Worm (Caenorhabditis elegans): ENCODE measurements around the gene ntl-3.

Gene ntl-3

DNA sequence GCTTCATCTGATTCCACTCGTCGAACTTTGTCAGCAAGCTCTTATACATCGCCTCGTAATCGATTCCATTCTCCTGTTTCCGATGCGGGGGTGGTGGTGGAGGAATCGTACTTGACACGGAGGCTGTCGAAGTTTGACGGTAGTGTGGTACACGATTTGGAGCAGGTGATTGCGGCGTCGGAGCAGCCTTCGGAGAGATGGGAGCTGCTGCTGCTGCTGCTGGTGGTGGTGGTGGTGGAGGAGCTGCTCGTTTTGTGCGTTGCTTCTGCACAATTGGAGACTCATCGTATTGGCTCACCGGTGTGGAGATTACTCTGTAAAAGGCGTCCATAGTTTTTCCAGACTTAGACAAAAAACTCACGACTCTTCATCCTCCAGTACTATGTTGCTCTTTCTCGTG, 28.0 kb upstream of the ntl-3 start:
- TF ChIP-seq ahr-1 (tag; optimal IDR thresholded peaks at IDR 0.05) (no peak), K02D7.2 (tag; optimal IDR thresholded peaks at IDR 0.05) (no peak), C38D4.7 (GFP tag; optimal IDR thresholded peaks at IDR 0.05) (no peak), hlh-15 (tag; optimal IDR thresholded peaks at IDR 0.05) (no peak), sdc-2 (tag; optimal IDR thresholded peaks at IDR 0.05) (no peak), ceh-45 (GFP tag; IDR thresholded peaks at IDR 0.05) (no peak), npax-4 (tag; optimal IDR thresholded peaks at IDR 0.05) (no peak), pha-2 (tag; optimal IDR thresholded peaks at IDR 0.05) (no peak), ceh-34 (tag; optimal IDR thresholded peaks at IDR 0.05) (no peak), unc-86 (tag; optimal IDR thresholded peaks at IDR 0.05) (no peak), pha-4 (tag; optimal IDR thresholded peaks at IDR 0.05) (no peak), ceh-6 (GFP tag; optimal IDR thresholded peaks at IDR 0.05) (no peak), nhr-11 (tag; optimal IDR thresholded peaks at IDR 0.05) (no peak), che-1 (tag; optimal IDR thresholded peaks at IDR 0.05) (no peak), pros-1 (tag; optimal IDR thresholded peaks at IDR 0.05) (no peak), pag-3 (tag; optimal IDR thresholded peaks at IDR 0.05; ENCODE audit: borderline replicate concordance) (no peak), fkh-10 (GFP tag; optimal IDR thresholded peaks at IDR 0.05) (no peak), sox-4 (tag; optimal IDR thresholded peaks at IDR 0.05) (no peak), lin-11 (tag; optimal IDR thresholded peaks at IDR 0.05) (no peak), hlh-8 (tag; optimal IDR thresholded peaks at IDR 0.05) (no peak)

DNA sequence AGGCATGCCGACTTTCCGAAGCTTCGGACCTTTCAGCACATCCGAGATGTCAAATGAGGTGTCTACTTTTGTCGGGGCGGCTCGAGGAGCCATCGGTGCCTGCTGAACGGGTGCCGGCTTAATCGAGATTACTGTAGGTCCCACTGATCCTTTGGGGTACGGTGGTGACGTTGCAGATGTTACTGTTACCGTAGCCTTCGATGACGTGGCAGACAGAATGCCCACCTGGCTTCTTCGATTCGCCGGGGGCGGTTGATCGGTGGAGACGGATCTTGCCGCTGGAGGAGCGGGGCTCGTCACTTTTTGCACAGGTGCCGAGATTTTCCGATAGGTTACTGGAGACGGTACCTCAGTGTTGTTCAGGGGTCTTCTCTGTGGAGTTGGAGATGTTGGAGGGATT, 25.4 kb upstream of the ntl-3 start:
- TF ChIP-seq elt-2 (tag; optimal IDR thresholded peaks at IDR 0.05) (no peak), madf-2 (tag; optimal IDR thresholded peaks at IDR 0.05) (no peak), syd-9 (tag; optimal IDR thresholded peaks at IDR 0.05) (no peak), C08G9.2 (tag; optimal IDR thresholded peaks at IDR 0.05) (peak; percentile 0), eyg-1 (tag; optimal IDR thresholded peaks at IDR 0.05) (no peak), ceh-31 (tag; optimal IDR thresholded peaks at IDR 0.05) (no peak), ceh-34 (tag; optimal IDR thresholded peaks at IDR 0.05) (no peak), gmeb-2 (tag; optimal IDR thresholded peaks at IDR 0.05) (no peak)

DNA sequence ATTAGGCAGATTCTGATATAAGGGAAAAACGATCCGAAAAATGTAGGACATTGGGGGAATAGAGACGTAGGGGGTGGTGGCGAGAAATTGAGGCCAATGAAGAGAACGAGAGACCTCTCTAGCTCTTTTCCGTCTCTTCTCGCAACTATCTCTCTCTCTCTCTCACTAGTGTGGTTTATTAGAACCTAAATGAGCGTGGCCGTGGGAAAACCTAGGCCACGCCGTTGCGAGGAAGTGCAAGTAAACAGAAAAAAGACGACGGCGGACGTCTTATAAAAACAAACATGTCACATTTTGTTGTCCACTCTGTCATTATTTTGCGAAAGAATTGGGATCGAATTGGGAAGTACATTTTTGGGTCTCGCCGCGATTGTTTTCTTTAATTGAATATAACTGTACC, 23.7 kb upstream of the ntl-3 start:
- TF ChIP-seq hlh-6 (tag; optimal IDR thresholded peaks at IDR 0.05): peak; percentile 52
- no peak for TF ChIP-seq unc-3 (GFP tag; conservative IDR thresholded peaks at IDR 0.05)
- no peak for TF ChIP-seq unc-3 (tag; optimal IDR thresholded peaks at IDR 0.05)
- peak; percentile 32 for TF ChIP-seq sdc-2 (tag; optimal IDR thresholded peaks at IDR 0.05)
- no peak for TF ChIP-seq pat-9 (tag; optimal IDR thresholded peaks at IDR 0.05)
- TF ChIP-seq unc-55 (GFP tag; optimal IDR thresholded peaks at IDR 0.05): peak; percentile 59
- no peak for TF ChIP-seq nhr-232 (tag; optimal IDR thresholded peaks at IDR 0.05)
- no peak for TF ChIP-seq pag-3 (tag; optimal IDR thresholded peaks at IDR 0.05; ENCODE audit: borderline replicate concordance)
- no peak for TF ChIP-seq ceh-45 (GFP tag; IDR thresholded peaks at IDR 0.05)
- TF ChIP-seq tbx-2 (tag; optimal IDR thresholded peaks at IDR 0.05): peak; percentile 94
- TF ChIP-seq elt-4 (tag; optimal IDR thresholded peaks at IDR 0.05): no peak
- peak; percentile 55 for TF ChIP-seq ceh-34 (tag; optimal IDR thresholded peaks at IDR 0.05)
- no peak for TF ChIP-seq hlh-13 (GFP tag; optimal IDR thresholded peaks at IDR 0.05)
- TF ChIP-seq ceh-30 (tag; optimal IDR thresholded peaks at IDR 0.05): no peak
- TF ChIP-seq ceh-31 (tag; optimal IDR thresholded peaks at IDR 0.05): peak; percentile 98
- no peak for TF ChIP-seq odd-2 (tag; optimal IDR thresholded peaks at IDR 0.05)
- no peak for TF ChIP-seq fkh-10 (GFP tag; optimal IDR thresholded peaks at IDR 0.05)
- TF ChIP-seq pax-1 (tag; optimal IDR thresholded peaks at IDR 0.05): peak; percentile 53
- no peak for TF ChIP-seq sox-2 (GFP tag; IDR thresholded peaks at IDR 0.05)
- no peak for TF ChIP-seq unc-86 (tag; optimal IDR thresholded peaks at IDR 0.05)
- no peak for TF ChIP-seq pha-4 (tag; optimal IDR thresholded peaks at IDR 0.05)
- peak; percentile 66 for TF ChIP-seq hlh-8 (tag; optimal IDR thresholded peaks at IDR 0.05)
- peak; percentile 94 for TF ChIP-seq ceh-2 (tag; optimal IDR thresholded peaks at IDR 0.05)
- TF ChIP-seq ceh-9 (tag; optimal IDR thresholded peaks at IDR 0.05): no peak
- TF ChIP-seq C08G9.2 (tag; optimal IDR thresholded peaks at IDR 0.05): peak; percentile 93
- peak; percentile 69 for TF ChIP-seq tbx-7 (tag; optimal IDR thresholded peaks at IDR 0.05)
- TF ChIP-seq sox-4 (tag; optimal IDR thresholded peaks at IDR 0.05): no peak
- TF ChIP-seq T23F11.4 (GFP tag; optimal IDR thresholded peaks at IDR 0.05): no peak
- peak; percentile 60 for TF ChIP-seq fax-1 (tag; optimal IDR thresholded peaks at IDR 0.05)
- no peak for TF ChIP-seq ttx-3 (tag; optimal IDR thresholded peaks at IDR 0.05)
- TF ChIP-seq nhr-11 (tag; optimal IDR thresholded peaks at IDR 0.05): no peak
- peak; percentile 56 for TF ChIP-seq pha-2 (tag; optimal IDR thresholded peaks at IDR 0.05)
- TF ChIP-seq K09A11.1 (tag; optimal IDR thresholded peaks at IDR 0.05; ENCODE audit: insufficient read depth): no peak
- peak; percentile 33 for TF ChIP-seq pros-1 (tag; optimal IDR thresholded peaks at IDR 0.05)
- TF ChIP-seq madf-2 (tag; optimal IDR thresholded peaks at IDR 0.05): peak; percentile 40
- TF ChIP-seq lin-11 (tag; optimal IDR thresholded peaks at IDR 0.05): no peak
- no peak for TF ChIP-seq ceh-24 (tag; optimal IDR thresholded peaks at IDR 0.05)
